Worm (Caenorhabditis elegans) whole organism, young adult: ENCODE data around the gene F35A5.8.

ENCODE experiments used
- C17E4.6 ChIP-seq: fragments of 200-800 bp; sonication (Bioruptor generic); IDR thresholded peaks from 2 replicates; pipeline ENCODE4 v1.3.6; 2022; ENCODE audit warnings: missing genetic modification reagents, missing genetic modification characterization, missing compliant biosample characterization
- F57A8.1 ChIP-seq: fragments of 200-800 bp; sonication (Bioruptor generic); optimal IDR thresholded peaks from 2 replicates; lab custom pipeline; 2018; ENCODE audit warnings: mild to moderate bottlenecking, missing genetic modification characterization, moderate library complexity, missing compliant biosample characterization
- Y53F4B.3 ChIP-seq: fragments of 200-800 bp; sonication (Bioruptor generic); IDR thresholded peaks from 2 replicates; pipeline ENCODE4 v1.3.6; 2022; ENCODE audit warnings: missing genetic modification reagents, missing genetic modification characterization, missing compliant biosample characterization
- Y53G8AR.9 ChIP-seq: fragments of 200-800 bp; sonication (Bioruptor generic); conservative IDR thresholded peaks from 2 replicates; pipeline ENCODE4 v1.3.6; 2022; ENCODE audit warnings: missing genetic modification reagents, missing genetic modification characterization, missing compliant biosample characterization
- Y67H2A.10 ChIP-seq: fragments of 200-800 bp; sonication (Bioruptor generic); conservative IDR thresholded peaks from 2 replicates; pipeline ENCODE4 v1.3.6; 2022; ENCODE audit warnings: missing genetic modification reagents, missing genetic modification characterization, missing compliant biosample characterization
- atf-7 ChIP-seq: sonication (generic microtip); optimal IDR thresholded peaks from 2 replicates; lab custom pipeline; 2017; ENCODE audit warnings: mild to moderate bottlenecking, missing genetic modification characterization, missing compliant biosample characterization
- attf-3 ChIP-seq: fragments of 200-800 bp; sonication (Bioruptor generic); conservative IDR thresholded peaks from 2 replicates; pipeline ENCODE4 v1.3.6; 2022; ENCODE audit warnings: missing genetic modification reagents, missing genetic modification characterization, missing compliant biosample characterization
- bed-2 ChIP-seq: fragments of 200-800 bp; sonication (Bioruptor generic); IDR thresholded peaks from 2 replicates; pipeline ENCODE4 v1.3.6; 2022; ENCODE audit warnings: missing genetic modification reagents, missing genetic modification characterization, missing compliant biosample characterization
- cebp-1 ChIP-seq, 2 experiments: fragments of 200-800 bp in 1 of 2; sonication (Bioruptor generic) in 1 of 2; sonication (generic microtip) in 1 of 2; IDR thresholded peaks in 1 of 2; optimal IDR thresholded peaks in 1 of 2; 2 replicates each; pipeline versions ENCODE4 v1.3.6 to Lab custom; 2017 to 2022; ENCODE audit warnings: missing compliant biosample characterization in 2 of 2, missing genetic modification characterization in 2 of 2, mild to moderate bottlenecking in 1 of 2, missing genetic modification reagents in 1 of 2, moderate library complexity in 1 of 2
- cebp-2 ChIP-seq: fragments of 200-800 bp; sonication (Bioruptor generic); IDR thresholded peaks from 2 replicates; pipeline ENCODE4 v1.3.6; 2022; ENCODE audit warnings: missing genetic modification characterization, missing compliant biosample characterization
- ceh-58 ChIP-seq: fragments of 200-800 bp; sonication (Bioruptor generic); IDR thresholded peaks from 2 replicates; pipeline ENCODE4 v1.3.6; 2022; ENCODE audit warnings: missing genetic modification characterization, missing compliant biosample characterization
- dox-1 ChIP-seq: fragments of 200-800 bp; sonication (Bioruptor generic); IDR thresholded peaks from 2 replicates; pipeline ENCODE4 v1.3.6; 2022; ENCODE audit warnings: missing genetic modification reagents, missing genetic modification characterization, missing compliant biosample characterization
- him-1 ChIP-seq: sonication (generic microtip); optimal IDR thresholded peaks from 2 replicates; lab custom pipeline; 2016; ENCODE audit warnings: missing genotype, missing genetic modification reagents, missing genetic modification characterization, missing compliant biosample characterization
- hmg-20 ChIP-seq: fragments of 200-800 bp; sonication (Bioruptor generic); IDR thresholded peaks from 2 replicates; pipeline ENCODE4 v1.3.6; 2022; ENCODE audit warnings: missing genetic modification reagents, missing genetic modification characterization, missing compliant biosample characterization
- lin-26 ChIP-seq: fragments of 200-800 bp; sonication (Bioruptor generic); IDR thresholded peaks from 2 replicates; pipeline ENCODE4 v1.3.6; 2022; ENCODE audit warnings: missing genetic modification reagents, missing genetic modification characterization, missing compliant biosample characterization
- lin-35 ChIP-seq, 3 experiments: fragments of 150-350 bp in 2 of 3; sonication (generic microtip) in 1 of 3; optimal IDR thresholded peaks; 2 replicates each; lab custom pipeline; 2014 to 2018; ENCODE audit warnings: missing biosample characterization in 3 of 3, missing genetic modification characterization in 3 of 3, missing genetic modification reagents in 3 of 3
- lin-40 ChIP-seq: sonication (generic microtip); optimal IDR thresholded peaks from 2 replicates; lab custom pipeline; 2016; ENCODE audit warnings: missing genetic modification characterization, mild to moderate bottlenecking, missing compliant biosample characterization, missing genotype, missing genetic modification reagents
- lin-54 ChIP-seq: fragments of 200-800 bp; sonication (Bioruptor generic); optimal IDR thresholded peaks from 2 replicates; lab custom pipeline; 2018; ENCODE audit warnings: mild to moderate bottlenecking, missing genetic modification characterization, missing compliant biosample characterization
- madf-6 ChIP-seq: fragments of 200-800 bp; sonication (Bioruptor generic); IDR thresholded peaks from 2 replicates; pipeline ENCODE4 v1.3.6; 2022; ENCODE audit warnings: missing genetic modification reagents, missing genetic modification characterization, missing compliant biosample characterization
- madf-8 ChIP-seq: fragments of 200-800 bp; sonication (Bioruptor generic); conservative IDR thresholded peaks from 2 replicates; pipeline ENCODE4 v1.3.6; 2022; ENCODE audit warnings: missing genetic modification reagents, missing genetic modification characterization, missing compliant biosample characterization
- mel-28 ChIP-seq: sonication (generic microtip); optimal IDR thresholded peaks from 2 replicates; lab custom pipeline; 2016; ENCODE audit warnings: borderline replicate concordance, mild to moderate bottlenecking, missing genetic modification characterization, missing compliant biosample characterization
- mxl-1 ChIP-seq: sonication (generic microtip); optimal IDR thresholded peaks from 2 replicates; lab custom pipeline; 2016; ENCODE audit warnings: missing genetic modification characterization, missing compliant biosample characterization
- nfya-2 ChIP-seq: fragments of 200-800 bp; sonication (Bioruptor generic); IDR thresholded peaks from 2 replicates; pipeline ENCODE4 v1.3.6; 2022; ENCODE audit warnings: missing genetic modification reagents, missing genetic modification characterization, missing compliant biosample characterization
- nfyb-1 ChIP-seq: fragments of 200-800 bp; sonication (Bioruptor generic); IDR thresholded peaks from 2 replicates; pipeline ENCODE4 v1.3.6; 2022; ENCODE audit warnings: missing genetic modification reagents, missing genetic modification characterization, missing compliant biosample characterization
- nhr-80 ChIP-seq: sonication (generic microtip); optimal IDR thresholded peaks from 2 replicates; lab custom pipeline; 2016; ENCODE audit warnings: missing genetic modification characterization, missing compliant biosample characterization
- pha-4 ChIP-seq: fragments of 150-350 bp; sonication (generic microtip); optimal IDR thresholded peaks from 2 replicates; lab custom pipeline; 2014; ENCODE audit warnings: missing biosample characterization, missing genetic modification reagents, missing genetic modification characterization
- rcor-1 ChIP-seq: fragments of 200-800 bp; sonication (Bioruptor generic); IDR thresholded peaks from 2 replicates; pipeline ENCODE4 v1.3.6; 2022; ENCODE audit warnings: missing genetic modification reagents, missing genetic modification characterization, missing compliant biosample characterization
- sdz-38 ChIP-seq: sonication (generic microtip); optimal IDR thresholded peaks from 2 replicates; lab custom pipeline; 2016; ENCODE audit warnings: missing genotype, missing genetic modification characterization, missing compliant biosample characterization
- snpc-1.3 ChIP-seq: sonication (generic microtip); optimal IDR thresholded peaks from 2 replicates; lab custom pipeline; 2017; ENCODE audit warnings: missing genetic modification characterization, mild to moderate bottlenecking, missing compliant biosample characterization, antibody characterized with exemption, moderate library complexity, missing genotype, missing genetic modification reagents; ENCODE audit not compliant: insufficient read depth
- snpc-4 ChIP-seq, 5 experiments: fragments of 150-350 bp in 1 of 5; sonication (generic microtip) in 4 of 5; optimal IDR thresholded peaks; 2 replicates each; lab custom pipeline; 2014 to 2018; ENCODE audit warnings: missing genetic modification characterization in 5 of 5, missing biosample characterization in 3 of 5, antibody characterized with exemption in 2 of 5, mild to moderate bottlenecking in 2 of 5, missing compliant biosample characterization in 2 of 5, missing genotype in 2 of 5, moderate library complexity in 2 of 5, missing genetic modification reagents in 1 of 5
- sptf-2 ChIP-seq: fragments of 200-800 bp; sonication (Bioruptor generic); optimal IDR thresholded peaks from 2 replicates; lab custom pipeline; 2018; ENCODE audit warnings: mild to moderate bottlenecking, missing genetic modification characterization, missing compliant biosample characterization
- tlf-1 ChIP-seq: fragments of 200-800 bp; sonication (Bioruptor generic); optimal IDR thresholded peaks from 2 replicates; lab custom pipeline; 2018; ENCODE audit warnings: mild to moderate bottlenecking, missing genetic modification characterization, missing compliant biosample characterization
- unc-130 ChIP-seq: sonication (generic microtip); optimal IDR thresholded peaks from 2 replicates; lab custom pipeline; 2016; ENCODE audit warnings: missing genetic modification reagents, missing genetic modification characterization, missing compliant biosample characterization
- unc-62 ChIP-seq: fragments of 150-350 bp; optimal IDR thresholded peaks from 2 replicates; lab custom pipeline; 2014; ENCODE audit warnings: missing biosample characterization, missing genetic modification reagents, missing genetic modification characterization
- zfh-2 ChIP-seq: fragments of 200-800 bp; sonication (Bioruptor generic); conservative IDR thresholded peaks from 2 replicates; pipeline ENCODE4 v1.3.6; 2022; ENCODE audit warnings: missing genetic modification reagents, missing genetic modification characterization, missing compliant biosample characterization
- ztf-22 ChIP-seq: fragments of 200-800 bp; sonication (Bioruptor generic); optimal IDR thresholded peaks from 2 replicates; lab custom pipeline; 2018; ENCODE audit warnings: mild to moderate bottlenecking, missing genetic modification characterization, moderate library complexity, missing compliant biosample characterization
- ztf-3 ChIP-seq: fragments of 200-800 bp; sonication (Bioruptor generic); optimal IDR thresholded peaks from 2 replicates; lab custom pipeline; 2018; ENCODE audit warnings: mild to moderate bottlenecking, missing genetic modification characterization, missing compliant biosample characterization

F35A5.8 gene

DNA sequence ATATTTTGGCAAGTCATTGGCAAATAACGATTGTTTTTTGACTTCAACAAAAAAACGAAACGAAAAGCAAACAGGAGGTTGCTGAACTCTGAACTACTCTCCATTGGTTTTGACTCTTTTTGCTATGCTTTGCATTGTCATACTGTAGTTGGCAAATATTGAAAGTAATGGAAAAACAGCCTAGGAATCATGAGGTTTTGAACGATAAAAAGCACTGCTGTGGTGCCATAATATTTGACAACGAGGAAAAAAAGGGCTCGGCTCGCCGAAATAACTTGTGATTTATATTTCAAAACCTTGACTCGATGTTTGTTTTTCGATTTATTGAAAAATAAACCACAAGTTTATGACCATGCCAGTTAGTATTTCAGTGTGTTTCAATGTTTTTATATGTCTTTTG is 16.4 kb upstream of the F35A5.8 start:
- no peak for TF ChIP-seq F57A8.1 (GFP tag; lab: Kevin White, UChicago)
- TF ChIP-seq cebp-1 (GFP tag; IDR thresholded peaks at IDR 0.05; lab: Robert Waterston, UW), result no peak
- TF ChIP-seq cebp-1 (tag; optimal IDR thresholded peaks at IDR 0.05; lab: Kevin White, UChicago), result peak; percentile 59
- TF ChIP-seq pha-4, result peak; percentile 63
- no peak for TF ChIP-seq madf-6
- TF ChIP-seq, all 124 proteins: peak for 2

DNA sequence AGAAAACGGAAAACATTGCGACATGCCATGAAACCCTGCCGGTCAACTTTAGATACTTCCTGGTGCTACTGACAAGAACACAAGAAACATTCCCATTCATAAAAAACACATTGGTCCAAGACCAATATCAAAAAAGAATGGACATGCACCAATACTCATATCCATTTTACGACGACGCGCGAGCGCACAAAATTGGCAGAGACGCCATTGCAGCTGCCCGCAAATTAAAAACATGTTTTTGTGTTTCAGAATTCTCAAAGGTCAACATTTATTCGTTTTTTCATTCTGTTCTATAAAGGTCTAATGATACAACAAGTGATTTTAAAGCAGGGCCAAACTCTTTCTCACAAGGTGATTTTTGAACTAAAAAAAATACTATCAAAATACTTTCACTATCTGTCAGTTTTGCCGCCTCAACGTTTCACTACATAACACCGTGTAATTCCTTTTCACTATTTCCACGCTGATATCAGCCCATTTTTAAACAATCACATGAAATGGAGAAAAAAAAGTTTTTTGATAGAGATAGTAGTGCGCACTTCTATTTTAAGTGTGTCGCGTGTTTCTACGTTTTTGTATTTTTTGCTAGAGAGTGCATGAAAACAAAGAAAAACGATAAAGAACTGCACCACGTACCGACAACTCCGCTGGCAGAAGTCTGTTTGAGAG is 15.7 kb upstream of the F35A5.8 start:
- no peak for TF ChIP-seq lin-35 (GFP tag; optimal IDR thresholded peaks at IDR 0.05; lab: Kevin White, UChicago)
- peak; percentile 35 for TF ChIP-seq nhr-80 (tag; lab: Kevin White, UChicago)
- TF ChIP-seq ceh-58, result no peak
- TF ChIP-seq, all 124 proteins: peak for 1

DNA sequence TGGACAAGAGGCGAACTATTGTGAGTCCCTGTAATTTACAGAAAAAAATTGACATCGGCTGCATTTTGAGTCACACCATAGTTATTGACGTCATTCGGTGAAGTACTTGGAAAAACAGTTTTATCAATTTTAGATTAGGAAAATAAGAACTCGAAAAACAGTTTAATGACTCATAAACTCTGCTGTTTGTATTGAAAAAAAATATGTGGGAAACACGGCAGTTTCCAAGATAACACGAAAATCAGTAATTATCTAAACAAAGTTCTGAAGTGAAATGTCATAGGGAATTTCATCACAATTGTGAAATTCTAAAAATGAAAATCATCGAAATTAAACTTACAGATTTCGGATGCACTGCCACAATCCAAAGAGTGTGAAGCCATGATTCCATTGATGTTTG is 11.6 kb upstream of the F35A5.8 start:
- TF ChIP-seq cebp-1 (GFP tag; IDR thresholded peaks at IDR 0.05; lab: Robert Waterston, UW), result no peak
- TF ChIP-seq cebp-1 (tag; optimal IDR thresholded peaks at IDR 0.05; lab: Kevin White, UChicago), result peak; percentile 72
- TF ChIP-seq unc-62, result peak; percentile 79
- no peak for TF ChIP-seq sptf-2
- no peak for TF ChIP-seq cebp-2 (GFP tag; lab: Robert Waterston, UW)
- no peak for TF ChIP-seq snpc-4 (GFP tag; optimal IDR thresholded peaks at IDR 0.05; lab: Kevin White, UChicago)
- no peak for TF ChIP-seq snpc-4 (tag; optimal IDR thresholded peaks at IDR 0.05; lab: Kevin White, UChicago)
- peak; percentile 35 for TF ChIP-seq nhr-80 (tag; lab: Kevin White, UChicago)
- TF ChIP-seq, all 124 proteins: peak for 3

DNA sequence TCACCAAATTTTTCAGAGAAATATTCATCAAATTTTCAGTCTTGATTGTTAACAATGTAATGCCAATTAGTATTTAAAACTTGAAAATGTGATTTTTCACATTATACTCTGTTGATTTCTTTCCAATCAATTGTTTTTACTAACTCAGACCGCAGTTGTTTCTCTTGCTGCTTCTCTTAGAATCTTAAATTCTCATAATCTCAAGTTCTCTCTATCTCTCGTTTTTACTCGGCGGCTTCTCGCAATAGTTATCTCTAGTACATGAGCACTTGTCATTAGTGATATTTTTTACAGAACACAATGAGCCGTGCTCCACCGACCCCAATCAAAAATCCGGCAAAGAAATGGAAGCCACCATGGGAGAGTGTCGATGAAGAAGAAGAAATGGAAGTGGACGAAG is 3.9 kb upstream of the F35A5.8 start, which contains the start of gene F35A5.1:
TSS of gene F35A5.1 (plus strand) at position 301 of the 400 bp plus-strand sequence.
- no peak for TF ChIP-seq lin-26 (GFP tag; lab: Robert Waterston, UW)
- TF ChIP-seq unc-130 (GFP tag; lab: Kevin White, UChicago), result no peak
- TF ChIP-seq madf-8 (GFP tag; lab: Robert Waterston, UW), result no peak
- TF ChIP-seq him-1 (tag; lab: Kevin White, UChicago), result no peak

DNA sequence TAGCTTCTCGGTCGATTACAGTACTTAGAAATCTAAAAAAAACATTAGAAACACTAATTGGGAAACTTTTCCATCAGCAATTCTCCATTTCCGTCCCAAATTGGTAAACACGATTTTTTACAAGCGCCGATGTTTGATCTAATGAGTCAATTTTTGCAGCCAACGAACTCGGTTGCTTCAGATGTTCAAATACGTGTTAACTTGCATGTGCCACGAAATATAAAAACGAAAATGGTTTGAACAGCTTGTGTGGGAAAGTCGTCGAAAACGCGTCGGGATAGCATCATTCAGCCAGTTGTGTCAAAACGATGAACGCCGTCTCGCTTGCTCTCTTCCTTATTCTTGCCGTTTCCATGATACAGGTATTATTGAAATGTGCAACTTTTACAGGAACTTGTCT is 1.6 kb upstream of the F35A5.8 start, which contains the start of gene F35A5.2:
TSS of gene F35A5.2 (plus strand) at position 301 of the 400 bp plus-strand sequence.
- no peak for TF ChIP-seq snpc-1.3 (tag; lab: Kevin White, UChicago)
- TF ChIP-seq dox-1 (GFP tag; lab: Robert Waterston, UW), result no peak
- TF ChIP-seq ztf-22 (GFP tag; lab: Kevin White, UChicago), result no peak
- TF ChIP-seq pha-4, result no peak
- TF ChIP-seq nfya-2, result no peak
- TF ChIP-seq rcor-1 (GFP tag; lab: Robert Waterston, UW), result no peak
- no peak for TF ChIP-seq Y53G8AR.9
- no peak for TF ChIP-seq C17E4.6 (GFP tag; lab: Robert Waterston, UW)
- no peak for TF ChIP-seq atf-7 (tag; lab: Kevin White, UChicago)
- TF ChIP-seq bed-2 (GFP tag; lab: Robert Waterston, UW), result no peak
- TF ChIP-seq mxl-1 (tag; lab: Kevin White, UChicago), result no peak
- no peak for TF ChIP-seq madf-6
- TF ChIP-seq, all 124 proteins: peak for 0

DNA sequence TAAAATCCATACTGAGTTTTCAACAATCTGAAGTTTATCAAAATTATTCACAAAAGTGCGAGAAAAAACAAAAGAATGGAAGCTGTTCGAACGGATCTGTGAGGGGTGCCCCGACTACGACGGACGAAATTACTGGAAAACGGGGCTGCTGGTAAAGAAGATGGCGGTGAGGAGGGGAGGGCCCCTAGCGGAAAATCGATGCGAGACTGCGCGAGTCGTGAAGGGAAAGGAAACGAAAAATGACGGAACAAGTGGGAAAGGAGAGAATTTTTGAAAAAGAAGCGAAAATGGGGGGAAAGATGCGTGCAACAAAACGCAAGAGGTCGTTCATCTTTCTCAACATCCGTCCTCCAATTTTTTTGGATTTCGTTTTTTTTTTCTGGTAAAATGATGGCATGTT is 521 bp downstream of the F35A5.8 start:
- TF ChIP-seq sdz-38 (tag; lab: Kevin White, UChicago), result no peak
- 0 out of 2 replicates have a peak, but pooled peaks have one; percentile 35 for TF ChIP-seq nfyb-1 (GFP tag; lab: Robert Waterston, UW)
- TF ChIP-seq zfh-2 (GFP tag; lab: Robert Waterston, UW), result peak; percentile 74
- TF ChIP-seq lin-40, result no peak
- TF ChIP-seq attf-3 (GFP tag; lab: Robert Waterston, UW), result no peak
- TF ChIP-seq ztf-3 (GFP tag; lab: Kevin White, UChicago), result no peak
- TF ChIP-seq mel-28 (tag; lab: Kevin White, UChicago), result no peak
- TF ChIP-seq tlf-1 (GFP tag; lab: Kevin White, UChicago), result no peak
- TF ChIP-seq him-1 (tag; lab: Kevin White, UChicago), result no peak
- TF ChIP-seq hmg-20 (GFP tag; lab: Robert Waterston, UW), result no peak
- no peak for TF ChIP-seq Y67H2A.10 (GFP tag; lab: Robert Waterston, UW)
- no peak for TF ChIP-seq Y53F4B.3 (GFP tag; lab: Robert Waterston, UW)
- TF ChIP-seq ztf-22 (GFP tag; lab: Kevin White, UChicago), result no peak
- no peak for TF ChIP-seq lin-54 (GFP tag; lab: Kevin White, UChicago)
